Fruit fly (Drosophila melanogaster) whole organism, pupa: ENCODE results near the gene CG7985.
A peak's percentile ranks its signal among the peaks of the same experiment; 100 is the strongest.

ENCODE experiments used
- CG13204 ChIP-seq: fragments of 200-800 bp; sonication (Bioruptor generic); optimal IDR thresholded peaks from 2 replicates; lab custom pipeline; 2018; ENCODE audit warnings: missing biosample characterization, mild to moderate bottlenecking, missing genetic modification characterization, moderate library complexity
- CG14655 ChIP-seq: fragments of 200-800 bp; sonication (Bioruptor generic); optimal IDR thresholded peaks from 3 replicates; lab custom pipeline; 2017; ENCODE audit warnings: mild to moderate bottlenecking, missing biosample characterization, missing genetic modification reagents, missing genetic modification characterization
- CG15710 ChIP-seq: fragments of 200-800 bp; sonication (Bioruptor generic); optimal IDR thresholded peaks from 2 replicates; lab custom pipeline; 2018; ENCODE audit warnings: missing biosample characterization, mild to moderate bottlenecking, missing genetic modification characterization, moderate library complexity
- EcR ChIP-seq: fragments of 200-800 bp; sonication (Bioruptor generic); optimal IDR thresholded peaks from 3 replicates; lab custom pipeline; 2019; ENCODE audit warnings: missing biosample characterization, missing genetic modification characterization, mild to moderate bottlenecking, moderate library complexity, missing genetic modification reagents
- Pif1A ChIP-seq: fragments of 200-800 bp; sonication (Bioruptor generic); optimal IDR thresholded peaks from 3 replicates; lab custom pipeline; 2016; ENCODE audit warnings: missing biosample characterization, missing genetic modification characterization
- Pif1B ChIP-seq: fragments of 200-800 bp; sonication (Bioruptor generic); optimal IDR thresholded peaks from 3 replicates; lab custom pipeline; 2016; ENCODE audit warnings: missing biosample characterization, missing genetic modification characterization
- fd96Ca ChIP-seq: fragments of 200-800 bp; sonication (Bioruptor generic); IDR thresholded peaks from 3 replicates; pipeline ENCODE4 v1.3.6; 2022; ENCODE audit warnings: missing biosample characterization, missing genetic modification characterization
- rn ChIP-seq: fragments of 200-800 bp; sonication (Bioruptor generic); IDR thresholded peaks from 2 replicates; pipeline ENCODE4 v1.3.6; 2022; ENCODE audit warnings: missing biosample characterization, missing genetic modification characterization

- TF ChIP-seq fd96Ca (GFP tag; lab: Robert Waterston, UW), result no peak
- no peak for TF ChIP-seq EcR (GFP tag; lab: Kevin White, UChicago)
- no peak for TF ChIP-seq rn (GFP tag; lab: Robert Waterston, UW)
- peak; percentile 2 for TF ChIP-seq Pif1B (GFP tag; lab: Kevin White, UChicago)
- TF ChIP-seq CG15710 (tag; lab: Kevin White, UChicago), result peak; percentile 7
- no peak for TF ChIP-seq CG13204 (GFP tag; lab: Kevin White, UChicago)
- peak; percentile 31 for TF ChIP-seq Pif1A (GFP tag; lab: Kevin White, UChicago)
- TF ChIP-seq CG14655 (GFP tag; lab: Kevin White, UChicago), result no peak
These were observed 15.6 kb downstream of the CG7985 start for dm6 chr3R:18215300-18215699.
